Worm (Caenorhabditis elegans): Measurements from ENCODE around the gene str-156.

DNA sequence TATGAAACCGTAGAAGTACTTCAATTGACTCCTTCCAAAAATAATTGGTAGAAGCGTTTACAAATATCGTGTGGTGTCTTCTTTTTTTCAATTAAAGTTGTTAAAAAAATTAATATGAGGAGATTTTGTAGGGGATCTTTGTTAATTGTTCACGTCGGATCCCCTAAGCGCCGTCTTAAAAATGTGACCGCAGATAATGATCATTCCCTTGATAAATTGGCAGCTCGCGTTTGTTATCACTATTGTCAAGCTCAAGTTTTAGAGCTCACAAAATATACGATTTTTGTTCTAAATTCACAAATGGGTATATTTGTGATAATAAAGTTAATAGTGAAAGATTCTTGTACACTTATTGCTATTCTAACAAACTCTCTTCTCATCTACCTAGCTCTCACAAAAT, 4.2 kb upstream of the str-156 start, which contains the start of gene str-159:
- TF ChIP-seq elt-3 (tag; optimal IDR thresholded peaks at IDR 0.05) (no peak), pha-4 (tag; optimal IDR thresholded peaks at IDR 0.05) (no peak), mep-1 (tag; optimal IDR thresholded peaks at IDR 0.05) (no peak), unc-62 (GFP tag; optimal IDR thresholded peaks at IDR 0.05) (no peak), nhr-76 (tag; optimal IDR thresholded peaks at IDR 0.05) (no peak), tbx-8 (GFP tag; optimal IDR thresholded peaks at IDR 0.05) (no peak), snpc-4 (tag; optimal IDR thresholded peaks at IDR 0.05) (no peak), lin-13 (tag; optimal IDR thresholded peaks at IDR 0.05) (no peak)
